Worm (Caenorhabditis elegans) whole organism, L4/young adult: ENCODE measurements around the gene frpr-1.

Experiments used
- W03F9.2 ChIP-seq: fragments of 150-350 bp; optimal IDR thresholded peaks from 2 replicates; lab custom pipeline; 2014; ENCODE audit warnings: missing biosample characterization, missing genetic modification characterization
- him-1 ChIP-seq: sonication (generic microtip); optimal IDR thresholded peaks from 2 replicates; lab custom pipeline; 2016; ENCODE audit warnings: missing genotype, missing genetic modification reagents, missing genetic modification characterization, missing compliant biosample characterization

DNA sequence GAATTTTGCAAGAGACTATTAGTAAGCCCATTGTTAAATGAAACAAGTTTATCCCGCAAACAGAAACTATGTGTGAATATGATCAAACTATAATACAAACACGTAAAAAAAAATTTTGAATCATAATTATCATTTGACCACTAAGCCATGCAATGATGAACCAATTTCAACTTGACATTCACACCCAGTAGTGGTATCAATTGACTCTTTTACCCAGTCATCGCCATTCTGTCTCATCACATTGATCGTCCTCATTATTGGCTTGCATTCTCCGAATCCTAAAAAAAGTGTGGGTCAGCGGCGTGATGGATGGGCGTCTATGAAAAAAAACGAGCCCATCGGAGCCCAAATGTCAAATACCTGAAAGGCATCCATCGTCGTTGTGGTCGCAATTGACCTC is 9.2 kb downstream of the frpr-1 start:
- TF ChIP-seq him-1 (tag; lab: Kevin White, UChicago) (no peak), W03F9.2 (no peak)
